Worm (Caenorhabditis elegans) whole organism, young adult: ENCODE data around the gene pro-3.

ENCODE experiments used
- B0035.1 ChIP-seq: sonication (generic microtip); optimal IDR thresholded peaks from 2 replicates; lab custom pipeline; 2016; ENCODE audit warnings: missing genetic modification characterization, mild to moderate bottlenecking, missing compliant biosample characterization, missing genotype, missing genetic modification reagents
- C06A6.2 ChIP-seq: fragments of 200-800 bp; sonication (Bioruptor generic); conservative IDR thresholded peaks from 2 replicates; pipeline ENCODE4 v1.3.6; 2022; ENCODE audit warnings: missing genetic modification characterization, missing compliant biosample characterization
- C17E4.6 ChIP-seq: fragments of 200-800 bp; sonication (Bioruptor generic); IDR thresholded peaks from 2 replicates; pipeline ENCODE4 v1.3.6; 2022; ENCODE audit warnings: missing genetic modification reagents, missing genetic modification characterization, missing compliant biosample characterization
- D2030.7 ChIP-seq: fragments of 200-800 bp; sonication (Bioruptor generic); IDR thresholded peaks from 2 replicates; pipeline ENCODE4 v1.3.6; 2022; ENCODE audit warnings: missing genetic modification reagents, missing genetic modification characterization, missing compliant biosample characterization
- F39B2.1 ChIP-seq: fragments of 200-800 bp; sonication (Bioruptor generic); IDR thresholded peaks from 2 replicates; pipeline ENCODE4 v1.3.6; 2022; ENCODE audit warnings: missing genetic modification reagents, missing genetic modification characterization, missing compliant biosample characterization
- F49E8.2 ChIP-seq: sonication (generic microtip); optimal IDR thresholded peaks from 3 replicates; lab custom pipeline; 2017; ENCODE audit warnings: missing genetic modification characterization, mild to moderate bottlenecking, missing compliant biosample characterization, antibody characterized with exemption, moderate library complexity; ENCODE audit not compliant: insufficient read depth
- F52B5.7 ChIP-seq: sonication (generic microtip); optimal IDR thresholded peaks from 2 replicates; lab custom pipeline; 2016; ENCODE audit warnings: mild to moderate bottlenecking, missing genetic modification characterization, missing compliant biosample characterization
- K11D2.4 ChIP-seq: fragments of 200-800 bp; sonication (Bioruptor generic); IDR thresholded peaks from 2 replicates; pipeline ENCODE4 v1.3.6; 2022; ENCODE audit warnings: missing genetic modification reagents, missing genetic modification characterization, missing compliant biosample characterization
- K12H6.12 ChIP-seq: fragments of 200-800 bp; sonication (Bioruptor generic); optimal IDR thresholded peaks from 2 replicates; lab custom pipeline; 2018; ENCODE audit warnings: mild to moderate bottlenecking, missing genetic modification characterization, missing compliant biosample characterization
- T26A5.8 ChIP-seq: sonication (generic microtip); optimal IDR thresholded peaks from 2 replicates; lab custom pipeline; 2016; ENCODE audit warnings: missing genetic modification characterization, missing compliant biosample characterization
- Y53F4B.3 ChIP-seq: fragments of 200-800 bp; sonication (Bioruptor generic); IDR thresholded peaks from 2 replicates; pipeline ENCODE4 v1.3.6; 2022; ENCODE audit warnings: missing genetic modification reagents, missing genetic modification characterization, missing compliant biosample characterization
- Y53G8AR.9 ChIP-seq: fragments of 200-800 bp; sonication (Bioruptor generic); conservative IDR thresholded peaks from 2 replicates; pipeline ENCODE4 v1.3.6; 2022; ENCODE audit warnings: missing genetic modification reagents, missing genetic modification characterization, missing compliant biosample characterization
- Y56A3A.18 ChIP-seq: fragments of 200-800 bp; sonication (Bioruptor generic); IDR thresholded peaks from 2 replicates; pipeline ENCODE4 v1.3.6; 2022; ENCODE audit warnings: missing genetic modification reagents, missing genetic modification characterization, missing compliant biosample characterization
- Y67H2A.10 ChIP-seq: fragments of 200-800 bp; sonication (Bioruptor generic); conservative IDR thresholded peaks from 2 replicates; pipeline ENCODE4 v1.3.6; 2022; ENCODE audit warnings: missing genetic modification reagents, missing genetic modification characterization, missing compliant biosample characterization
- ama-1 ChIP-seq, 3 experiments: fragments of 150-350 bp in 1 of 3; sonication (generic microtip) in 2 of 3; optimal IDR thresholded peaks; 2 replicates each; lab custom pipeline; 2014 to 2018; ENCODE audit warnings: missing biosample characterization in 2 of 3, missing genetic modification characterization in 2 of 3, missing genetic modification reagents in 2 of 3
- aptf-3 ChIP-seq: fragments of 200-800 bp; sonication (Bioruptor generic); IDR thresholded peaks from 2 replicates; pipeline ENCODE4 v1.3.6; 2022; ENCODE audit warnings: missing genetic modification characterization, missing compliant biosample characterization
- atf-7 ChIP-seq: sonication (generic microtip); optimal IDR thresholded peaks from 2 replicates; lab custom pipeline; 2017; ENCODE audit warnings: mild to moderate bottlenecking, missing genetic modification characterization, missing compliant biosample characterization
- athp-1 ChIP-seq: sonication (generic microtip); optimal IDR thresholded peaks from 2 replicates; lab custom pipeline; 2017; ENCODE audit warnings: mild to moderate bottlenecking, missing genetic modification characterization, missing compliant biosample characterization
- attf-5 ChIP-seq: fragments of 200-800 bp; sonication (Bioruptor generic); optimal IDR thresholded peaks from 2 replicates; lab custom pipeline; 2018; ENCODE audit warnings: mild to moderate bottlenecking, missing genetic modification characterization, missing compliant biosample characterization
- ccch-3 ChIP-seq: fragments of 200-800 bp; sonication (Bioruptor generic); optimal IDR thresholded peaks from 2 replicates; lab custom pipeline; 2018; ENCODE audit warnings: mild to moderate bottlenecking, missing genetic modification characterization, missing compliant biosample characterization
- cebp-1 ChIP-seq, 2 experiments: fragments of 200-800 bp in 1 of 2; sonication (Bioruptor generic) in 1 of 2; sonication (generic microtip) in 1 of 2; IDR thresholded peaks in 1 of 2; optimal IDR thresholded peaks in 1 of 2; 2 replicates each; pipeline versions ENCODE4 v1.3.6 to Lab custom; 2017 to 2022; ENCODE audit warnings: missing compliant biosample characterization in 2 of 2, missing genetic modification characterization in 2 of 2, mild to moderate bottlenecking in 1 of 2, missing genetic modification reagents in 1 of 2, moderate library complexity in 1 of 2
- ceh-40 ChIP-seq: fragments of 200-800 bp; sonication (Bioruptor generic); IDR thresholded peaks from 2 replicates; pipeline ENCODE4 v1.3.6; 2022; ENCODE audit warnings: missing genetic modification characterization, missing compliant biosample characterization
- ceh-79 ChIP-seq: sonication (generic microtip); optimal IDR thresholded peaks from 2 replicates; lab custom pipeline; 2017; ENCODE audit warnings: mild to moderate bottlenecking, missing genetic modification characterization, missing compliant biosample characterization
- chd-7 ChIP-seq: sonication (generic microtip); optimal IDR thresholded peaks from 2 replicates; lab custom pipeline; 2016; ENCODE audit warnings: mild to moderate bottlenecking, missing genetic modification characterization, moderate library complexity, missing compliant biosample characterization
- dpl-1 ChIP-seq: fragments of 150-350 bp; optimal IDR thresholded peaks from 2 replicates; lab custom pipeline; 2014; ENCODE audit warnings: missing biosample characterization, missing genetic modification reagents, missing genetic modification characterization
- efl-1 ChIP-seq: fragments of 150-350 bp; optimal IDR thresholded peaks from 2 replicates; lab custom pipeline; 2014; ENCODE audit warnings: missing biosample characterization, missing genetic modification reagents, missing genetic modification characterization
- egl-44 ChIP-seq: fragments of 200-800 bp; sonication (Bioruptor generic); IDR thresholded peaks from 2 replicates; pipeline ENCODE4 v1.3.6; 2022; ENCODE audit warnings: missing genetic modification reagents, missing genetic modification characterization, missing compliant biosample characterization
- egrh-3 ChIP-seq: fragments of 200-800 bp; sonication (Bioruptor generic); IDR thresholded peaks from 2 replicates; pipeline ENCODE4 v1.3.6; 2022; ENCODE audit warnings: missing genetic modification reagents, missing genetic modification characterization, missing compliant biosample characterization
- fkh-3 ChIP-seq: sonication (generic microtip); optimal IDR thresholded peaks from 2 replicates; lab custom pipeline; 2016; ENCODE audit warnings: mild to moderate bottlenecking, missing genetic modification characterization, missing compliant biosample characterization
- hrde-1 ChIP-seq: sonication (generic microtip); optimal IDR thresholded peaks from 2 replicates; lab custom pipeline; 2016; ENCODE audit warnings: missing genetic modification characterization, mild to moderate bottlenecking, missing compliant biosample characterization, moderate library complexity, missing genotype, missing genetic modification reagents, borderline replicate concordance
- hsf-1 ChIP-seq: fragments of 200-800 bp; sonication (Bioruptor generic); IDR thresholded peaks from 2 replicates; pipeline ENCODE4 v1.3.6; 2022; ENCODE audit warnings: missing genetic modification reagents, missing genetic modification characterization, missing compliant biosample characterization
- lag-1 ChIP-seq: fragments of 200-800 bp; sonication (Bioruptor generic); IDR thresholded peaks from 2 replicates; pipeline ENCODE4 v1.3.6; 2022; ENCODE audit warnings: missing genetic modification reagents, missing genetic modification characterization, missing compliant biosample characterization
- lin-26 ChIP-seq: fragments of 200-800 bp; sonication (Bioruptor generic); IDR thresholded peaks from 2 replicates; pipeline ENCODE4 v1.3.6; 2022; ENCODE audit warnings: missing genetic modification reagents, missing genetic modification characterization, missing compliant biosample characterization
- lin-40 ChIP-seq: sonication (generic microtip); optimal IDR thresholded peaks from 2 replicates; lab custom pipeline; 2016; ENCODE audit warnings: missing genetic modification characterization, mild to moderate bottlenecking, missing compliant biosample characterization, missing genotype, missing genetic modification reagents
- madf-10 ChIP-seq: sonication (generic microtip); optimal IDR thresholded peaks from 2 replicates; lab custom pipeline; 2016; ENCODE audit warnings: mild to moderate bottlenecking, missing genetic modification characterization, missing compliant biosample characterization
- nfyb-1 ChIP-seq: fragments of 200-800 bp; sonication (Bioruptor generic); IDR thresholded peaks from 2 replicates; pipeline ENCODE4 v1.3.6; 2022; ENCODE audit warnings: missing genetic modification reagents, missing genetic modification characterization, missing compliant biosample characterization
- rcor-1 ChIP-seq: fragments of 200-800 bp; sonication (Bioruptor generic); IDR thresholded peaks from 2 replicates; pipeline ENCODE4 v1.3.6; 2022; ENCODE audit warnings: missing genetic modification reagents, missing genetic modification characterization, missing compliant biosample characterization
- rec-8 ChIP-seq, 2 experiments: sonication (generic microtip); optimal IDR thresholded peaks; 2 replicates each; lab custom pipeline; 2016; ENCODE audit warnings: mild to moderate bottlenecking in 2 of 2, missing genetic modification characterization in 2 of 2, missing genetic modification reagents in 2 of 2, missing genotype in 2 of 2, missing biosample characterization in 1 of 2, missing compliant biosample characterization in 1 of 2, moderate library complexity in 1 of 2
- repo-1 ChIP-seq: sonication (generic microtip); optimal IDR thresholded peaks from 2 replicates; lab custom pipeline; 2017; ENCODE audit warnings: mild to moderate bottlenecking, missing genetic modification characterization, missing compliant biosample characterization
- rpc-1 ChIP-seq, 2 experiments: fragments of 150-350 bp in 1 of 2; sonication (generic microtip) in 1 of 2; optimal IDR thresholded peaks; 2 replicates each; lab custom pipeline; 2014 to 2018; ENCODE audit warnings: missing biosample characterization in 1 of 2, missing genetic modification characterization in 1 of 2, missing genetic modification reagents in 1 of 2, missing genotype in 1 of 2
- snpc-3.4 ChIP-seq: sonication (generic microtip); optimal IDR thresholded peaks from 2 replicates; lab custom pipeline; 2017; ENCODE audit warnings: missing genetic modification characterization, mild to moderate bottlenecking, missing compliant biosample characterization, antibody characterized with exemption, moderate library complexity, missing genotype, missing genetic modification reagents
- somi-1 ChIP-seq: fragments of 200-800 bp; sonication (Bioruptor generic); optimal IDR thresholded peaks from 2 replicates; lab custom pipeline; 2018; ENCODE audit warnings: mild to moderate bottlenecking, missing genetic modification characterization, missing compliant biosample characterization
- sptf-2 ChIP-seq: fragments of 200-800 bp; sonication (Bioruptor generic); optimal IDR thresholded peaks from 2 replicates; lab custom pipeline; 2018; ENCODE audit warnings: mild to moderate bottlenecking, missing genetic modification characterization, missing compliant biosample characterization
- tlf-1 ChIP-seq: fragments of 200-800 bp; sonication (Bioruptor generic); optimal IDR thresholded peaks from 2 replicates; lab custom pipeline; 2018; ENCODE audit warnings: mild to moderate bottlenecking, missing genetic modification characterization, missing compliant biosample characterization
- unc-62 ChIP-seq: fragments of 150-350 bp; optimal IDR thresholded peaks from 2 replicates; lab custom pipeline; 2014; ENCODE audit warnings: missing biosample characterization, missing genetic modification reagents, missing genetic modification characterization
- ztf-26 ChIP-seq: sonication (generic microtip); optimal IDR thresholded peaks from 2 replicates; lab custom pipeline; 2017; ENCODE audit warnings: missing genetic modification characterization, missing compliant biosample characterization
- ztf-28 ChIP-seq: fragments of 200-800 bp; sonication (Bioruptor generic); IDR thresholded peaks from 2 replicates; pipeline ENCODE4 v1.3.6; 2022; ENCODE audit warnings: missing genetic modification reagents, missing genetic modification characterization, missing compliant biosample characterization

Gene pro-3

DNA sequence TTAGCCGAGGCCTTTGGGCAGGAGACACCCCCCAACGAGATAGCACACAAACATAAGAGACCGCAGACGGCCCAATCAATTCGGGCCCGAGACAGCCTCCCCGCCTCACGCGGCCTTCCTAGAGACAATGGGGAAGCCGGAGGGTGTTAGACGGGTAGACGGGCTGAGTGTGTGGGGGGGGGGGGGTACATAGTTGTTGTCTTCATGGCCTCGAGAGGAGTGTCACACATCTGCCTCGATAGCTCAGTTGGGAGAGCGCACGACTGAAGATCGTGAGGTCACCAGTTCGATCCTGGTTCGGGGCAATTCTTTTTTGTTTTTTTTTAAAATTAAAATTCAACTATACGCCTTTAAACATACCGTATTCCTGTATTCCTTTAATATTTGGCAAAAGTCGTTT, 7.6 kb upstream of the pro-3 start (continued):
- no peak for TF ChIP-seq ccch-3 (GFP tag; lab: Kevin White, UChicago)
- TF ChIP-seq F39B2.1 (GFP tag; lab: Robert Waterston, UW), result no peak
- peak; percentile 59; the same call in 1 of the 2 replicates for TF ChIP-seq egl-44
- TF ChIP-seq snpc-3.4 (tag; lab: Kevin White, UChicago), result no peak
- 0 out of 2 replicates have a peak, but pooled peaks have one; percentile 26 for TF ChIP-seq C06A6.2 (GFP tag; lab: Robert Waterston, UW)
- peak; percentile 77 for TF ChIP-seq athp-1 (tag; lab: Kevin White, UChicago)
- TF ChIP-seq lag-1, result no peak
- no peak for TF ChIP-seq ama-1 (optimal IDR thresholded peaks at IDR 0.05; lab: Kevin White, UChicago)
- TF ChIP-seq ama-1 (GFP tag; optimal IDR thresholded peaks at IDR 0.05; lab: Kevin White, UChicago), result peak in 1 of 2 experiments; percentile 69
- peak; percentile 89 for TF ChIP-seq nfyb-1 (GFP tag; lab: Robert Waterston, UW)
- TF ChIP-seq sptf-2 (GFP tag; lab: Kevin White, UChicago), result peak; percentile 66
- TF ChIP-seq chd-7 (tag; lab: Kevin White, UChicago), result no peak
- TF ChIP-seq dpl-1 (GFP tag; lab: Kevin White, UChicago), result no peak
- TF ChIP-seq efl-1 (GFP tag; lab: Kevin White, UChicago), result peak; percentile 19
- TF ChIP-seq lin-40 (tag; lab: Kevin White, UChicago), result peak; percentile 58
- peak; percentile 67; the same call in 1 of the 2 replicates for TF ChIP-seq Y53G8AR.9 (GFP tag; lab: Robert Waterston, UW)
- 0 out of 2 replicates have a peak, but pooled peaks have one; percentile 88 for TF ChIP-seq aptf-3
- peak; percentile 89 for TF ChIP-seq egrh-3 (GFP tag; lab: Robert Waterston, UW)
- TF ChIP-seq lin-26 (GFP tag; lab: Robert Waterston, UW), result peak; percentile 93
- TF ChIP-seq atf-7, result peak; percentile 39
- TF ChIP-seq T26A5.8 (tag; lab: Kevin White, UChicago), result peak; percentile 40
- peak; percentile 58 for TF ChIP-seq ztf-26 (tag; lab: Kevin White, UChicago)
- no peak for TF ChIP-seq cebp-1 (GFP tag; IDR thresholded peaks at IDR 0.05; lab: Robert Waterston, UW)
- peak; percentile 79 for TF ChIP-seq cebp-1 (tag; optimal IDR thresholded peaks at IDR 0.05; lab: Kevin White, UChicago)
- no peak for TF ChIP-seq unc-62 (GFP tag; lab: Kevin White, UChicago)
- 0 out of 2 replicates have a peak, but pooled peaks have one; percentile 63 for TF ChIP-seq C17E4.6 (GFP tag; lab: Robert Waterston, UW)
- TF ChIP-seq F52B5.7 (tag; lab: Kevin White, UChicago), result peak; percentile 55
- peak; percentile 56 for TF ChIP-seq fkh-3 (tag; lab: Kevin White, UChicago)
- TF ChIP-seq tlf-1 (GFP tag; lab: Kevin White, UChicago), result peak; percentile 26
- TF ChIP-seq ceh-40 (GFP tag; lab: Robert Waterston, UW), result 0 out of 2 replicates have a peak, but pooled peaks have one; percentile 55
- TF ChIP-seq rpc-1 (optimal IDR thresholded peaks at IDR 0.05; lab: Kevin White, UChicago), result peak; percentile 83
- TF ChIP-seq rpc-1 (tag; optimal IDR thresholded peaks at IDR 0.05; lab: Kevin White, UChicago), result peak; percentile 83
- no peak for TF ChIP-seq hsf-1 (GFP tag; lab: Robert Waterston, UW)
- TF ChIP-seq ceh-79 (tag; lab: Kevin White, UChicago), result peak; percentile 23
- TF ChIP-seq somi-1 (GFP tag; lab: Kevin White, UChicago), result peak; percentile 6
- peak; percentile 95 for TF ChIP-seq K12H6.12
- TF ChIP-seq D2030.7, result peak; percentile 77
- TF ChIP-seq K11D2.4 (GFP tag; lab: Robert Waterston, UW), result 0 out of 2 replicates have a peak, but pooled peaks have one; percentile 48
- TF ChIP-seq Y56A3A.18 (GFP tag; lab: Robert Waterston, UW), result peak; percentile 86
- TF ChIP-seq Y53F4B.3 (GFP tag; lab: Robert Waterston, UW), result peak; percentile 23; the same call in 1 of the 2 replicates
- TF ChIP-seq rcor-1, result peak; percentile 57
- TF ChIP-seq rec-8 (tag; optimal IDR thresholded peaks at IDR 0.05; lab: Kevin White, UChicago), result no peak
- no peak for TF ChIP-seq B0035.1 (tag; lab: Kevin White, UChicago)
- TF ChIP-seq attf-5 (GFP tag; lab: Kevin White, UChicago), result peak; percentile 53
- peak; percentile 41; the same call in 1 of the 2 replicates for TF ChIP-seq Y67H2A.10
- no peak for TF ChIP-seq repo-1
- peak; percentile 47 for TF ChIP-seq madf-10 (tag; lab: Kevin White, UChicago)
- no peak for TF ChIP-seq hrde-1
- peak; percentile 80 for TF ChIP-seq ztf-28 (GFP tag; lab: Robert Waterston, UW)
- TF ChIP-seq F49E8.2, result peak; percentile 58
